Fruit fly (Drosophila melanogaster) whole organism, embryonic: Measurements from ENCODE around the gene MtnE.

Source experiments
- Aef1 ChIP-seq: fragments of 200-800 bp; sonication (Bioruptor generic); IDR thresholded peaks from 3 replicates; pipeline ENCODE4 v1.3.6; 2022; ENCODE audit warnings: missing biosample characterization, missing genetic modification characterization
- Atf-2 ChIP-seq: fragments of 200-800 bp; sonication (Bioruptor generic); optimal IDR thresholded peaks from 2 replicates; lab custom pipeline; 2016; ENCODE audit warnings: missing biosample characterization, missing genetic modification characterization
- Blimp-1 ChIP-seq: fragments of 200-800 bp; sonication (Bioruptor generic); optimal IDR thresholded peaks from 3 replicates; lab custom pipeline; 2018; ENCODE audit warnings: missing biosample characterization, missing genetic modification characterization, mild to moderate bottlenecking, moderate library complexity, missing genetic modification reagents
- CG10979 ChIP-seq: fragments of 200-800 bp; sonication (Bioruptor generic); optimal IDR thresholded peaks from 2 replicates; lab custom pipeline; 2018; ENCODE audit warnings: missing biosample characterization, mild to moderate bottlenecking, missing genetic modification characterization, moderate library complexity
- CG12219 ChIP-seq: fragments of 200-800 bp; sonication (Bioruptor generic); optimal IDR thresholded peaks from 3 replicates; lab custom pipeline; 2018; ENCODE audit warnings: missing biosample characterization, mild to moderate bottlenecking, missing genetic modification characterization
- CG13424 ChIP-seq: fragments of 200-800 bp; sonication (Bioruptor generic); optimal IDR thresholded peaks from 2 replicates; lab custom pipeline; 2019; ENCODE audit warnings: missing biosample characterization, mild to moderate bottlenecking, missing genetic modification characterization, moderate library complexity
- CG14860 ChIP-seq: fragments of 200-800 bp; sonication (Bioruptor generic); IDR thresholded peaks from 3 replicates; pipeline ENCODE4 v1.3.6; 2022; ENCODE audit warnings: missing biosample characterization, missing genetic modification characterization; ENCODE audit not compliant: partially characterized antibody
- CG17359 ChIP-seq: fragments of 200-800 bp; sonication (Bioruptor generic); optimal IDR thresholded peaks from 3 replicates; lab custom pipeline; 2018; ENCODE audit warnings: missing biosample characterization, mild to moderate bottlenecking, missing genetic modification characterization, moderate library complexity
- CG18476 ChIP-seq: fragments of 200-800 bp; sonication (Bioruptor generic); optimal IDR thresholded peaks from 2 replicates; lab custom pipeline; 2016; ENCODE audit warnings: missing biosample characterization, mild to moderate bottlenecking, missing genetic modification characterization
- CG3163 ChIP-seq: fragments of 200-800 bp; sonication (Bioruptor generic); optimal IDR thresholded peaks from 3 replicates; lab custom pipeline; 2016; ENCODE audit warnings: missing biosample characterization, missing genetic modification characterization
- CG33557 ChIP-seq: fragments of 200-800 bp; sonication (Bioruptor generic); optimal IDR thresholded peaks from 2 replicates; lab custom pipeline; 2019; ENCODE audit warnings: missing biosample characterization, mild to moderate bottlenecking, missing genetic modification characterization, moderate library complexity
- CG6683 ChIP-seq: fragments of 200-800 bp; sonication (Bioruptor generic); optimal IDR thresholded peaks from 2 replicates; lab custom pipeline; 2017; ENCODE audit warnings: missing biosample characterization, mild to moderate bottlenecking, missing genetic modification characterization, missing genetic modification reagents
- CG6854 ChIP-seq: fragments of 200-800 bp; sonication (Bioruptor generic); optimal IDR thresholded peaks from 3 replicates; lab custom pipeline; 2017; ENCODE audit warnings: missing biosample characterization, mild to moderate bottlenecking, missing genetic modification characterization
- CG7372 ChIP-seq: fragments of 200-800 bp; sonication (Bioruptor generic); IDR thresholded peaks from 2 replicates; pipeline ENCODE4 v1.3.6; 2022; ENCODE audit warnings: missing biosample characterization, missing genetic modification characterization
- CG7786 ChIP-seq: fragments of 200-800 bp; sonication (Bioruptor generic); optimal IDR thresholded peaks from 2 replicates; lab custom pipeline; 2016; ENCODE audit warnings: missing biosample characterization, missing genetic modification characterization
- CG8765 ChIP-seq: fragments of 200-800 bp; sonication (Bioruptor generic); IDR thresholded peaks from 2 replicates; pipeline ENCODE4 v1.3.6; 2022; ENCODE audit warnings: missing biosample characterization, missing genetic modification characterization
- CG8944 ChIP-seq: fragments of 200-800 bp; sonication (Bioruptor generic); optimal IDR thresholded peaks from 3 replicates; lab custom pipeline; 2016; ENCODE audit warnings: missing biosample characterization, missing genetic modification characterization
- CHES-1-like ChIP-seq: fragments of 200-800 bp; sonication (Bioruptor generic); optimal IDR thresholded peaks from 2 replicates; lab custom pipeline; 2016; ENCODE audit warnings: missing biosample characterization, missing genetic modification characterization
- CTCF ChIP-seq: fragments of 200-800 bp; sonication (Bioruptor generic); optimal IDR thresholded peaks from 2 replicates; lab custom pipeline; 2017; ENCODE audit warnings: missing biosample characterization, mild to moderate bottlenecking, missing genetic modification characterization, moderate library complexity
- Deaf1 ChIP-seq: fragments of 200-800 bp; optimal IDR thresholded peaks from 3 replicates; lab custom pipeline; 2019; ENCODE audit warnings: missing biosample characterization, mild to moderate bottlenecking, missing genetic modification characterization, moderate library complexity
- Dek ChIP-seq: fragments of 200-800 bp; sonication (Bioruptor generic); optimal IDR thresholded peaks from 3 replicates; lab custom pipeline; 2019; ENCODE audit warnings: missing biosample characterization, mild to moderate bottlenecking, missing genetic modification characterization, moderate library complexity
- Drgx ChIP-seq: fragments of 200-800 bp; sonication (Bioruptor generic); IDR thresholded peaks from 2 replicates; pipeline ENCODE4 v1.3.6; 2022; ENCODE audit warnings: missing biosample characterization, missing genetic modification characterization
- E2f2 ChIP-seq: fragments of 200-800 bp; sonication (Bioruptor generic); IDR thresholded peaks from 2 replicates; pipeline ENCODE4 v1.3.6; 2022; ENCODE audit warnings: missing biosample characterization, missing genetic modification characterization
- ERR ChIP-seq: fragments of 200-800 bp; sonication (Bioruptor generic); optimal IDR thresholded peaks from 2 replicates; lab custom pipeline; 2016; ENCODE audit warnings: missing biosample characterization, missing genetic modification characterization
- Gug ChIP-seq: fragments of 200-800 bp; sonication (Bioruptor generic); IDR thresholded peaks from 4 replicates; pipeline ENCODE4 v1.3.6; 2022; ENCODE audit warnings: missing biosample characterization, missing genetic modification characterization
- HLH3B ChIP-seq: fragments of 200-800 bp; sonication (Bioruptor generic); IDR thresholded peaks from 2 replicates; pipeline ENCODE4 v1.3.6; 2022; ENCODE audit warnings: missing biosample characterization, missing genetic modification characterization
- HLH4C ChIP-seq: fragments of 200-800 bp; sonication (Bioruptor generic); IDR thresholded peaks from 3 replicates; pipeline ENCODE4 v1.3.6; 2022; ENCODE audit warnings: missing biosample characterization, missing genetic modification characterization; ENCODE audit not compliant: partially characterized antibody
- NFAT ChIP-seq: fragments of 200-800 bp; sonication (Bioruptor generic); IDR thresholded peaks from 2 replicates; pipeline ENCODE4 v1.3.6; 2022; ENCODE audit warnings: missing biosample characterization, missing genetic modification characterization
- Oaz ChIP-seq: fragments of 200-800 bp; sonication (Bioruptor generic); IDR thresholded peaks from 2 replicates; pipeline ENCODE4 v1.3.6; 2022; ENCODE audit warnings: missing biosample characterization, missing genetic modification characterization
- YL-1 ChIP-seq: fragments of 200-800 bp; sonication (Bioruptor generic); optimal IDR thresholded peaks from 3 replicates; lab custom pipeline; 2017; ENCODE audit warnings: missing biosample characterization, mild to moderate bottlenecking, missing genetic modification characterization
- ab ChIP-seq: fragments of 200-800 bp; sonication (Bioruptor generic); optimal IDR thresholded peaks from 2 replicates; lab custom pipeline; 2016; ENCODE audit warnings: missing biosample characterization, missing genetic modification characterization
- az2 ChIP-seq: fragments of 200-800 bp; sonication (Bioruptor generic); optimal IDR thresholded peaks from 3 replicates; lab custom pipeline; 2016; ENCODE audit warnings: missing biosample characterization, missing genetic modification characterization
- ci ChIP-seq: fragments of 200-800 bp; sonication (Bioruptor generic); IDR thresholded peaks from 3 replicates; pipeline ENCODE4 v1.3.6; 2022; ENCODE audit warnings: missing biosample characterization, missing genetic modification characterization
- crp ChIP-seq, 2 experiments: fragments of 200-800 bp; sonication (Bioruptor generic); optimal IDR thresholded peaks; 2 replicates in 1 of 2; 3 replicates in 1 of 2; lab custom pipeline; 2017; ENCODE audit warnings: missing biosample characterization in 2 of 2, missing genetic modification characterization in 2 of 2, mild to moderate bottlenecking in 1 of 2, moderate library complexity in 1 of 2
- dan ChIP-seq: fragments of 200-800 bp; sonication (Bioruptor generic); IDR thresholded peaks from 2 replicates; pipeline ENCODE4 v1.3.6; 2022; ENCODE audit warnings: missing biosample characterization, missing genetic modification characterization
- emc ChIP-seq: fragments of 200-800 bp; sonication (Bioruptor generic); optimal IDR thresholded peaks from 2 replicates; lab custom pipeline; 2016; ENCODE audit warnings: missing biosample characterization, missing genetic modification characterization
- exex ChIP-seq: fragments of 200-800 bp; sonication (Bioruptor generic); optimal IDR thresholded peaks from 4 replicates; lab custom pipeline; 2018; ENCODE audit warnings: missing biosample characterization, mild to moderate bottlenecking, missing genetic modification characterization, moderate library complexity
- gsb-n ChIP-seq: fragments of 200-800 bp; sonication (Bioruptor generic); optimal IDR thresholded peaks from 3 replicates; lab custom pipeline; 2018; ENCODE audit warnings: missing biosample characterization, mild to moderate bottlenecking, missing genetic modification characterization
- hb ChIP-seq: fragments of 200-800 bp; sonication (Bioruptor generic); IDR thresholded peaks from 3 replicates; pipeline ENCODE4 v1.3.6; 2022; ENCODE audit warnings: missing biosample characterization, missing genetic modification characterization; ENCODE audit not compliant: partially characterized antibody
- kah ChIP-seq: fragments of 200-800 bp; sonication (Bioruptor generic); optimal IDR thresholded peaks from 2 replicates; lab custom pipeline; 2018; ENCODE audit warnings: missing biosample characterization, mild to moderate bottlenecking, missing genetic modification characterization
- nau ChIP-seq: fragments of 200-800 bp; sonication (Bioruptor generic); optimal IDR thresholded peaks from 3 replicates; lab custom pipeline; 2017; ENCODE audit warnings: missing biosample characterization, mild to moderate bottlenecking, missing genetic modification characterization, missing genetic modification reagents
- p53 ChIP-seq: fragments of 200-800 bp; sonication (Bioruptor generic); optimal IDR thresholded peaks from 2 replicates; lab custom pipeline; 2016; ENCODE audit warnings: missing biosample characterization, missing genetic modification characterization
- psq ChIP-seq: fragments of 200-800 bp; sonication (Bioruptor generic); optimal IDR thresholded peaks from 2 replicates; lab custom pipeline; 2017; ENCODE audit warnings: missing biosample characterization, missing genetic modification characterization
- salm ChIP-seq: fragments of 200-800 bp; sonication (Bioruptor generic); optimal IDR thresholded peaks from 2 replicates; lab custom pipeline; 2018; ENCODE audit warnings: missing biosample characterization, mild to moderate bottlenecking, missing genetic modification characterization
- sens-2 ChIP-seq: fragments of 200-800 bp; sonication (Bioruptor generic); IDR thresholded peaks from 2 replicates; pipeline ENCODE4 v1.3.6; 2022; ENCODE audit warnings: missing biosample characterization, missing genetic modification characterization
- slp2 ChIP-seq: fragments of 200-800 bp; sonication (Bioruptor generic); optimal IDR thresholded peaks from 2 replicates; lab custom pipeline; 2016; ENCODE audit warnings: missing biosample characterization, missing genetic modification characterization
- sr ChIP-seq: fragments of 200-800 bp; sonication (Bioruptor generic); IDR thresholded peaks from 3 replicates; pipeline ENCODE4 v1.3.6; 2022; ENCODE audit warnings: missing biosample characterization, missing genetic modification characterization
- usp ChIP-seq: fragments of >200 bp; optimal IDR thresholded peaks from 2 replicates; lab custom pipeline; 2017; ENCODE audit warnings: missing biosample characterization, missing genetic modification characterization
- vfl ChIP-seq: fragments of 200-800 bp; sonication (Bioruptor generic); optimal IDR thresholded peaks from 2 replicates; lab custom pipeline; 2016; ENCODE audit warnings: missing biosample characterization, missing genetic modification characterization
- z ChIP-seq: fragments of 200-800 bp; sonication (Bioruptor generic); IDR thresholded peaks from 3 replicates; pipeline ENCODE4 v1.3.6; 2022; ENCODE audit warnings: missing biosample characterization, missing genetic modification characterization

Gene MtnE

dm6 chr3R:20542283-20543144 lies 8.0 kb upstream of the MtnE start (continued):
- TF ChIP-seq vfl (GFP tag; lab: Kevin White, UChicago): no peak
- no peak for TF ChIP-seq slp2 (GFP tag; lab: Kevin White, UChicago)
- no peak for TF ChIP-seq nau (GFP tag; lab: Kevin White, UChicago)
- no peak for TF ChIP-seq Aef1 (GFP tag; lab: Robert Waterston, UW)
- TF ChIP-seq CG12219 (GFP tag; lab: Kevin White, UChicago): peak; percentile 41
- no peak for TF ChIP-seq E2f2 (GFP tag; lab: Robert Waterston, UW)
- no peak for TF ChIP-seq CG8765
- peak; percentile 22 for TF ChIP-seq CG18476 (GFP tag; lab: Kevin White, UChicago)
- TF ChIP-seq hb (GFP tag; lab: Robert Waterston, UW): no peak
- no peak for TF ChIP-seq HLH4C (GFP tag; lab: Robert Waterston, UW)
- no peak for TF ChIP-seq Drgx
- peak; percentile 20 for TF ChIP-seq Atf-2 (GFP tag; lab: Kevin White, UChicago)
- no peak for TF ChIP-seq CG3163 (GFP tag; lab: Kevin White, UChicago)
- TF ChIP-seq Dek: peak; percentile 15
- TF ChIP-seq sr: no peak
- peak; percentile 52; the same call in 1 of the 3 replicates for TF ChIP-seq z (GFP tag; lab: Robert Waterston, UW)
- peak; percentile 56 for TF ChIP-seq kah (GFP tag; lab: Kevin White, UChicago)
- TF ChIP-seq ci (GFP tag; lab: Robert Waterston, UW): 0 out of 3 replicates have a peak, but pooled peaks have one; percentile 43
- no peak for TF ChIP-seq emc (GFP tag; lab: Kevin White, UChicago)
- TF ChIP-seq sens-2 (GFP tag; lab: Robert Waterston, UW): no peak
- no peak for TF ChIP-seq CHES-1-like (GFP tag; lab: Kevin White, UChicago)
- peak; percentile 49; the same call in 1 of the 2 replicates for TF ChIP-seq HLH3B
- TF ChIP-seq psq (GFP tag; lab: Kevin White, UChicago): no peak
- peak; percentile 84 for TF ChIP-seq CG33557 (GFP tag; lab: Kevin White, UChicago)
- TF ChIP-seq NFAT (GFP tag; lab: Robert Waterston, UW): no peak
- no peak for TF ChIP-seq CG7786
- TF ChIP-seq CG6683 (GFP tag; lab: Kevin White, UChicago): no peak
- TF ChIP-seq ERR: no peak
- TF ChIP-seq Oaz (GFP tag; lab: Robert Waterston, UW): no peak
- TF ChIP-seq Deaf1 (tag; lab: Kevin White, UChicago): peak; percentile 29
- TF ChIP-seq CG6854 (GFP tag; lab: Kevin White, UChicago): peak; percentile 13
- TF ChIP-seq CG17359 (tag; lab: Kevin White, UChicago): peak; percentile 62
- TF ChIP-seq CG13424 (tag; lab: Kevin White, UChicago): peak; percentile 37
- peak; percentile 68 for TF ChIP-seq gsb-n (tag; lab: Kevin White, UChicago)
- peak; percentile 35 for TF ChIP-seq CG10979 (tag; lab: Kevin White, UChicago)
- no peak for TF ChIP-seq usp (GFP tag; lab: Kevin White, UChicago)
- TF ChIP-seq ab (GFP tag; lab: Kevin White, UChicago): no peak
- TF ChIP-seq salm (tag; lab: Kevin White, UChicago): peak; percentile 4
- no peak for TF ChIP-seq CG8944
- no peak for TF ChIP-seq Gug (GFP tag; lab: Robert Waterston, UW)
- no peak for TF ChIP-seq dan
- TF ChIP-seq crp (GFP tag; optimal IDR thresholded peaks at IDR 0.05; lab: Kevin White, UChicago): no peak
- peak; percentile 19 for TF ChIP-seq YL-1
- TF ChIP-seq CG7372: no peak
- no peak for TF ChIP-seq p53 (GFP tag; lab: Kevin White, UChicago)
- no peak for TF ChIP-seq exex (tag; lab: Kevin White, UChicago)
- no peak for TF ChIP-seq CTCF (GFP tag; lab: Kevin White, UChicago)
- TF ChIP-seq CG14860: no peak
- peak; percentile 52 for TF ChIP-seq Blimp-1 (GFP tag; lab: Kevin White, UChicago)
- no peak for TF ChIP-seq az2 (GFP tag; lab: Kevin White, UChicago)
